Worm (Caenorhabditis elegans) whole organism, L1 larva: Measurements from ENCODE around the gene ifd-2.

Source experiments
- C04F5.9 ChIP-seq: sonication (generic microtip); optimal IDR thresholded peaks from 2 replicates; lab custom pipeline; 2016; ENCODE audit warnings: missing genetic modification characterization, missing compliant biosample characterization
- C34B4.2 ChIP-seq: sonication (generic microtip); optimal IDR thresholded peaks from 2 replicates; lab custom pipeline; 2017; ENCODE audit warnings: mild to moderate bottlenecking, missing genetic modification characterization, missing compliant biosample characterization
- alr-1 ChIP-seq: fragments of 200-800 bp; sonication (Bioruptor generic); optimal IDR thresholded peaks from 2 replicates; lab custom pipeline; 2018; ENCODE audit warnings: borderline replicate concordance, mild to moderate bottlenecking, missing genetic modification characterization, missing compliant biosample characterization
- aly-2 ChIP-seq: fragments of 150-350 bp; optimal IDR thresholded peaks from 2 replicates; lab custom pipeline; 2014; ENCODE audit warnings: missing biosample characterization, missing genetic modification characterization
- ceh-82 ChIP-seq, 3 experiments: fragments of 150-350 bp in 1 of 3; sonication (generic microtip) in 2 of 3; optimal IDR thresholded peaks; 2 replicates each; lab custom pipeline; 2014 to 2017; ENCODE audit warnings: missing biosample characterization in 3 of 3, missing genetic modification characterization in 3 of 3
- ceh-88 ChIP-seq: fragments of 200-800 bp; sonication (Bioruptor generic); IDR thresholded peaks from 2 replicates; pipeline ENCODE4 v1.3.6; 2022; ENCODE audit warnings: missing genetic modification characterization, missing compliant biosample characterization
- ceh-90 ChIP-seq: sonication (generic microtip); optimal IDR thresholded peaks from 2 replicates; lab custom pipeline; 2016; ENCODE audit warnings: missing genetic modification characterization, missing compliant biosample characterization
- ces-1 ChIP-seq: fragments of 150-350 bp; optimal IDR thresholded peaks from 2 replicates; lab custom pipeline; 2014; ENCODE audit warnings: missing biosample characterization, missing genetic modification reagents, missing genetic modification characterization
- dpl-1 ChIP-seq, 3 experiments: fragments of 150-350 bp in 2 of 3; sonication (generic microtip) in 1 of 3; optimal IDR thresholded peaks; 2 replicates each; lab custom pipeline; 2014 to 2017; ENCODE audit warnings: missing biosample characterization in 3 of 3, missing genetic modification characterization in 3 of 3, missing genetic modification reagents in 3 of 3
- dsc-1 ChIP-seq: sonication (generic microtip); optimal IDR thresholded peaks from 2 replicates; lab custom pipeline; 2016; ENCODE audit warnings: mild to moderate bottlenecking, missing genetic modification characterization, missing compliant biosample characterization
- efl-3 ChIP-seq: fragments of 200-800 bp; sonication (Bioruptor generic); optimal IDR thresholded peaks from 2 replicates; lab custom pipeline; 2018; ENCODE audit warnings: mild to moderate bottlenecking, missing genetic modification characterization, missing compliant biosample characterization
- egl-13 ChIP-seq: sonication (generic microtip); optimal IDR thresholded peaks from 2 replicates; lab custom pipeline; 2016; ENCODE audit warnings: missing genotype, missing genetic modification reagents, missing genetic modification characterization, missing compliant biosample characterization
- egl-27 ChIP-seq, 2 experiments: fragments of 150-350 bp in 1 of 2; sonication (generic microtip); optimal IDR thresholded peaks; 3 replicates each; lab custom pipeline; 2017 to 2018; ENCODE audit warnings: missing biosample characterization in 2 of 2, missing genetic modification characterization in 2 of 2, missing genetic modification reagents in 2 of 2
- elt-2 ChIP-seq: sonication (generic microtip); optimal IDR thresholded peaks from 2 replicates; lab custom pipeline; 2016; ENCODE audit warnings: missing genetic modification characterization, mild to moderate bottlenecking, inconsistent platforms, missing compliant biosample characterization, missing genetic modification reagents
- elt-3 ChIP-seq, 6 experiments: fragments of 150-350 bp in 1 of 6; sonication (generic microtip); optimal IDR thresholded peaks; 2 replicates each; lab custom pipeline; 2017 to 2018; ENCODE audit warnings: missing biosample characterization in 6 of 6, missing genetic modification characterization in 6 of 6, inconsistent platforms in 1 of 6
- fkh-10 ChIP-seq: sonication (generic microtip); optimal IDR thresholded peaks from 2 replicates; lab custom pipeline; 2017; ENCODE audit warnings: missing biosample characterization, missing genetic modification reagents, missing genetic modification characterization
- fkh-4 ChIP-seq: sonication (generic microtip); optimal IDR thresholded peaks from 2 replicates; lab custom pipeline; 2016; ENCODE audit warnings: missing compliant biosample characterization, missing genetic modification characterization, borderline replicate concordance
- fkh-8 ChIP-seq: sonication (generic microtip); optimal IDR thresholded peaks from 2 replicates; lab custom pipeline; 2016; ENCODE audit warnings: mild to moderate bottlenecking, missing genetic modification characterization, missing compliant biosample characterization
- grh-1 ChIP-seq: fragments of 200-800 bp; sonication (Bioruptor generic); IDR thresholded peaks from 2 replicates; pipeline ENCODE4 v1.3.6; 2022; ENCODE audit warnings: missing genetic modification reagents, missing genetic modification characterization, missing compliant biosample characterization
- hlh-4 ChIP-seq: sonication (generic microtip); optimal IDR thresholded peaks from 2 replicates; lab custom pipeline; 2016; ENCODE audit warnings: mild to moderate bottlenecking, missing genetic modification characterization, missing compliant biosample characterization
- hpl-2 ChIP-seq: fragments of 150-350 bp; optimal IDR thresholded peaks from 2 replicates; lab custom pipeline; 2014; ENCODE audit warnings: missing biosample characterization, missing genetic modification reagents, missing genetic modification characterization
- isw-1 ChIP-seq: fragments of 200-800 bp; sonication (Bioruptor generic); IDR thresholded peaks from 2 replicates; pipeline ENCODE4 v1.3.6; 2022; ENCODE audit warnings: missing genetic modification characterization, missing compliant biosample characterization
- jun-1 ChIP-seq: fragments of 150-350 bp; optimal IDR thresholded peaks from 2 replicates; lab custom pipeline; 2014; ENCODE audit warnings: missing biosample characterization, missing genetic modification reagents, missing genetic modification characterization
- lin-13 ChIP-seq: fragments of 150-350 bp; optimal IDR thresholded peaks from 2 replicates; lab custom pipeline; 2014; ENCODE audit warnings: missing biosample characterization, missing genetic modification reagents, missing genetic modification characterization
- lin-35 ChIP-seq, 2 experiments: fragments of 150-350 bp; optimal IDR thresholded peaks; 2 replicates each; lab custom pipeline; 2014; ENCODE audit warnings: missing biosample characterization in 2 of 2, missing genetic modification characterization in 2 of 2, missing genetic modification reagents in 2 of 2
- lin-39 ChIP-seq: fragments of 150-350 bp; optimal IDR thresholded peaks from 2 replicates; lab custom pipeline; 2014; ENCODE audit warnings: missing biosample characterization, missing genetic modification reagents, missing genetic modification characterization
- lir-3 ChIP-seq: sonication (generic microtip); optimal IDR thresholded peaks from 2 replicates; lab custom pipeline; 2016; ENCODE audit warnings: mild to moderate bottlenecking, missing genetic modification characterization, moderate library complexity, missing compliant biosample characterization; ENCODE audit not compliant: poor library complexity
- lsy-2 ChIP-seq, 2 experiments: fragments of 150-350 bp; optimal IDR thresholded peaks; 2 replicates each; lab custom pipeline; 2014; ENCODE audit warnings: missing biosample characterization in 2 of 2, missing genetic modification characterization in 2 of 2
- mdl-1 ChIP-seq, 2 experiments: fragments of 150-350 bp; optimal IDR thresholded peaks; 2 replicates each; lab custom pipeline; 2014 to 2017; ENCODE audit warnings: missing biosample characterization in 2 of 2, missing genetic modification characterization in 2 of 2, inconsistent platforms in 1 of 2
- mef-2 ChIP-seq: fragments of 150-350 bp; optimal IDR thresholded peaks from 2 replicates; lab custom pipeline; 2014; ENCODE audit warnings: missing biosample characterization, missing genetic modification characterization
- nhr-11 ChIP-seq: fragments of 150-350 bp; optimal IDR thresholded peaks from 2 replicates; lab custom pipeline; 2014; ENCODE audit warnings: missing biosample characterization, missing genetic modification characterization
- nhr-12 ChIP-seq: sonication (generic microtip); optimal IDR thresholded peaks from 2 replicates; lab custom pipeline; 2017; ENCODE audit warnings: missing biosample characterization, missing genetic modification characterization
- nhr-237 ChIP-seq: fragments of 150-350 bp; optimal IDR thresholded peaks from 2 replicates; lab custom pipeline; 2014; ENCODE audit warnings: missing biosample characterization, missing genetic modification characterization
- nhr-47 ChIP-seq: sonication (generic microtip); optimal IDR thresholded peaks from 2 replicates; lab custom pipeline; 2016; ENCODE audit warnings: mild to moderate bottlenecking, missing genetic modification characterization, moderate library complexity, missing compliant biosample characterization
- nhr-84 ChIP-seq: sonication (generic microtip); optimal IDR thresholded peaks from 2 replicates; lab custom pipeline; 2017; ENCODE audit warnings: missing biosample characterization, missing genetic modification characterization
- nhr-85 ChIP-seq: sonication (generic microtip); peaks from one replicate; lab custom pipeline; 2016; ENCODE audit warnings: missing genetic modification characterization, inconsistent platforms, missing compliant biosample characterization
- nhr-90 ChIP-seq: sonication (generic microtip); optimal IDR thresholded peaks from 2 replicates; lab custom pipeline; 2016; ENCODE audit warnings: mild to moderate bottlenecking, missing genetic modification characterization, missing compliant biosample characterization; ENCODE audit not compliant: poor library complexity
- pax-3 ChIP-seq: fragments of 200-800 bp; sonication (Bioruptor generic); optimal IDR thresholded peaks from 2 replicates; lab custom pipeline; 2018; ENCODE audit warnings: mild to moderate bottlenecking, missing genetic modification characterization, moderate library complexity, missing compliant biosample characterization
- pqm-1 ChIP-seq: sonication (generic microtip); optimal IDR thresholded peaks from 3 replicates; lab custom pipeline; 2017; ENCODE audit warnings: missing biosample characterization, missing genetic modification characterization
- rnt-1 ChIP-seq: sonication (generic microtip); optimal IDR thresholded peaks from 2 replicates; lab custom pipeline; 2016; ENCODE audit warnings: mild to moderate bottlenecking, missing genetic modification characterization, moderate library complexity, missing compliant biosample characterization
- skn-1 ChIP-seq: fragments of 150-350 bp; optimal IDR thresholded peaks from 2 replicates; lab custom pipeline; 2014; ENCODE audit warnings: missing biosample characterization, missing genetic modification characterization
- snu-23 ChIP-seq: sonication (generic microtip); optimal IDR thresholded peaks from 2 replicates; lab custom pipeline; 2016; ENCODE audit warnings: missing genetic modification characterization, missing compliant biosample characterization
- sox-4 ChIP-seq: sonication (generic microtip); optimal IDR thresholded peaks from 2 replicates; lab custom pipeline; 2016; ENCODE audit warnings: missing genetic modification characterization, missing compliant biosample characterization
- swsn-7 ChIP-seq: sonication (generic microtip); optimal IDR thresholded peaks from 2 replicates; lab custom pipeline; 2016; ENCODE audit warnings: missing genetic modification characterization, missing compliant biosample characterization
- tlp-1 ChIP-seq: fragments of 150-350 bp; optimal IDR thresholded peaks from 2 replicates; lab custom pipeline; 2014; ENCODE audit warnings: missing biosample characterization, missing genetic modification characterization
- unc-130 ChIP-seq: fragments of 150-350 bp; optimal IDR thresholded peaks from 2 replicates; lab custom pipeline; 2017; ENCODE audit warnings: missing biosample characterization, missing genetic modification characterization, inconsistent platforms
- unc-30 ChIP-seq: sonication (generic microtip); optimal IDR thresholded peaks from 2 replicates; lab custom pipeline; 2017; ENCODE audit warnings: missing biosample characterization, missing genetic modification characterization
- unc-86 ChIP-seq: sonication (generic microtip); optimal IDR thresholded peaks from 2 replicates; lab custom pipeline; 2016; ENCODE audit warnings: missing genetic modification characterization, missing compliant biosample characterization
- vab-15 ChIP-seq: sonication (generic microtip); optimal IDR thresholded peaks from 2 replicates; lab custom pipeline; 2017; ENCODE audit warnings: missing genotype, mild to moderate bottlenecking, missing genetic modification characterization, missing compliant biosample characterization
- ztf-11 ChIP-seq, 2 experiments: sonication (generic microtip); optimal IDR thresholded peaks; 2 replicates each; lab custom pipeline; 2016 to 2017; ENCODE audit warnings: missing genetic modification characterization in 2 of 2, missing biosample characterization in 1 of 2, missing compliant biosample characterization in 1 of 2

ifd-2 gene

ce11 chrX:864293-864731, 48.6 kb upstream of the ifd-2 start (continued):
- TF ChIP-seq pax-3 (tag; lab: Kevin White, UChicago), result no peak
- TF ChIP-seq fkh-8 (tag; lab: Kevin White, UChicago), result no peak
- no peak for TF ChIP-seq pqm-1 (tag; lab: Kevin White, UChicago)
- TF ChIP-seq lin-39 (tag; lab: Kevin White, UChicago), result no peak
- no peak for TF ChIP-seq fkh-4 (tag; lab: Kevin White, UChicago)
- TF ChIP-seq vab-15 (tag; lab: Kevin White, UChicago), result no peak
- TF ChIP-seq unc-86 (tag; lab: Kevin White, UChicago), result no peak
- no peak for TF ChIP-seq egl-13 (tag; lab: Kevin White, UChicago)
- TF ChIP-seq nhr-11 (tag; lab: Kevin White, UChicago), result no peak
- TF ChIP-seq elt-3 (tag; optimal IDR thresholded peaks at IDR 0.05; lab: Kevin White, UChicago), result peak in 5 of 6 experiments; percentile 83 to 98 (median 97)
- peak; percentile 79 for TF ChIP-seq grh-1
- no peak for TF ChIP-seq nhr-237 (tag; lab: Kevin White, UChicago)
- TF ChIP-seq skn-1 (tag; lab: Kevin White, UChicago), result no peak
- TF ChIP-seq unc-30 (tag; lab: Kevin White, UChicago), result no peak
- TF ChIP-seq elt-2, result no peak
- no peak for TF ChIP-seq unc-130 (tag; lab: Kevin White, UChicago)
- TF ChIP-seq jun-1, result no peak
- TF ChIP-seq dpl-1 (GFP tag; optimal IDR thresholded peaks at IDR 0.05; lab: Kevin White, UChicago), result no peak
- TF ChIP-seq fkh-10 (GFP tag; lab: Kevin White, UChicago), result no peak
- no peak for TF ChIP-seq efl-3 (GFP tag; lab: Kevin White, UChicago)
- no peak for TF ChIP-seq C34B4.2
- TF ChIP-seq ceh-82 (tag; optimal IDR thresholded peaks at IDR 0.05; lab: Kevin White, UChicago), result no peak
- TF ChIP-seq ceh-88 (GFP tag; lab: Robert Waterston, UW), result no peak
- peak; percentile 67 for TF ChIP-seq snu-23
- no peak for TF ChIP-seq aly-2 (tag; lab: Kevin White, UChicago)
- TF ChIP-seq swsn-7 (tag; lab: Kevin White, UChicago), result no peak
- no peak for TF ChIP-seq alr-1 (tag; lab: Kevin White, UChicago)
- no peak for TF ChIP-seq lin-13
- peak; percentile 70 for TF ChIP-seq nhr-90 (tag; lab: Kevin White, UChicago)
- TF ChIP-seq lir-3 (tag; lab: Kevin White, UChicago), result peak; percentile 2
- peak in 1 of 2 experiments; percentile 34 for TF ChIP-seq egl-27 (tag; optimal IDR thresholded peaks at IDR 0.05; lab: Kevin White, UChicago)
- no peak for TF ChIP-seq ceh-90 (tag; lab: Kevin White, UChicago)
- TF ChIP-seq rnt-1, result no peak
- TF ChIP-seq dsc-1, result no peak
- no peak for TF ChIP-seq hlh-4 (tag; lab: Kevin White, UChicago)
- TF ChIP-seq ces-1 (GFP tag; lab: Kevin White, UChicago), result no peak
- peak; percentile 97 for TF ChIP-seq nhr-85
- no peak for TF ChIP-seq hpl-2
- TF ChIP-seq nhr-84 (tag; lab: Kevin White, UChicago), result no peak
- TF ChIP-seq mef-2, result no peak

- no peak for TF ChIP-seq lsy-2 (tag; optimal IDR thresholded peaks at IDR 0.05; lab: Kevin White, UChicago)
- TF ChIP-seq elt-2, result no peak
- no peak for TF ChIP-seq mdl-1 (tag; optimal IDR thresholded peaks at IDR 0.05; lab: Kevin White, UChicago)
- no peak for TF ChIP-seq ces-1 (GFP tag; lab: Kevin White, UChicago)
- no peak for TF ChIP-seq fkh-10 (GFP tag; lab: Kevin White, UChicago)
- no peak for TF ChIP-seq nhr-12 (tag; lab: Kevin White, UChicago)
- TF ChIP-seq unc-86 (tag; lab: Kevin White, UChicago), result no peak
- no peak for TF ChIP-seq tlp-1 (tag; lab: Kevin White, UChicago)
- TF ChIP-seq hpl-2, result no peak
- no peak for TF ChIP-seq isw-1
- no peak for TF ChIP-seq C04F5.9
- no peak for TF ChIP-seq lin-35 (GFP tag; optimal IDR thresholded peaks at IDR 0.05; lab: Kevin White, UChicago)
- no peak for TF ChIP-seq nhr-47 (tag; lab: Kevin White, UChicago)
- TF ChIP-seq swsn-7 (tag; lab: Kevin White, UChicago), result no peak
- no peak for TF ChIP-seq vab-15 (tag; lab: Kevin White, UChicago)
- no peak for TF ChIP-seq snu-23
- no peak for TF ChIP-seq sox-4 (tag; lab: Kevin White, UChicago)
- no peak for TF ChIP-seq lin-39 (tag; lab: Kevin White, UChicago)
- no peak for TF ChIP-seq ztf-11 (tag; optimal IDR thresholded peaks at IDR 0.05; lab: Kevin White, UChicago)
- TF ChIP-seq nhr-84 (tag; lab: Kevin White, UChicago), result no peak
- TF ChIP-seq, all 84 proteins: peak for 0
Measured at ce11 chrX:863478-863877, 47.7 kb upstream of the ifd-2 start, which contains the start of gene cdo-1. Gene cdo-1, minus strand, starts transcription at chrX:863578.
